Fruit fly (Drosophila melanogaster) whole organism, embryonic: ENCODE results near the gene CG17187.
A peak's percentile ranks its signal among the peaks of the same experiment; 100 is the strongest.

Experiments used
- ATbp ChIP-seq: fragments of 200-800 bp; sonication (Bioruptor generic); optimal IDR thresholded peaks from 2 replicates; lab custom pipeline; 2017; ENCODE audit warnings: missing biosample characterization, mild to moderate bottlenecking, missing genetic modification characterization, missing genetic modification reagents
- Ada2b ChIP-seq: fragments of 200-800 bp; sonication (Bioruptor generic); IDR thresholded peaks from 2 replicates; pipeline ENCODE4 v1.3.6; 2022; ENCODE audit warnings: missing biosample characterization, missing genetic modification characterization
- Antp ChIP-seq: fragments of 200-800 bp; sonication (Bioruptor generic); optimal IDR thresholded peaks from 3 replicates; lab custom pipeline; 2016; ENCODE audit warnings: missing biosample characterization, missing genetic modification characterization
- Asciz ChIP-seq: fragments of 200-800 bp; sonication (Bioruptor generic); optimal IDR thresholded peaks from 2 replicates; lab custom pipeline; 2017; ENCODE audit warnings: missing biosample characterization, mild to moderate bottlenecking, missing genetic modification characterization, missing genetic modification reagents
- Atf-2 ChIP-seq: fragments of 200-800 bp; sonication (Bioruptor generic); optimal IDR thresholded peaks from 2 replicates; lab custom pipeline; 2016; ENCODE audit warnings: missing biosample characterization, missing genetic modification characterization
- Atf6 ChIP-seq: fragments of 200-800 bp; sonication (Bioruptor generic); IDR thresholded peaks from 2 replicates; pipeline ENCODE4 v1.3.6; 2022; ENCODE audit warnings: missing biosample characterization, missing genetic modification characterization
- BEAF-32 ChIP-seq: fragments of 200-800 bp; sonication (Bioruptor generic); optimal IDR thresholded peaks from 3 replicates; lab custom pipeline; 2017; ENCODE audit warnings: missing biosample characterization, missing genetic modification characterization, mild to moderate bottlenecking, moderate library complexity, missing genetic modification reagents
- BtbVII ChIP-seq: fragments of 200-800 bp; sonication (Bioruptor generic); optimal IDR thresholded peaks from 3 replicates; lab custom pipeline; 2017; ENCODE audit warnings: missing biosample characterization, mild to moderate bottlenecking, missing genetic modification characterization
- CG11456 ChIP-seq: fragments of 200-800 bp; sonication (Bioruptor generic); IDR thresholded peaks from 3 replicates; pipeline ENCODE4 v1.3.6; 2022; ENCODE audit warnings: missing biosample characterization, missing genetic modification characterization
- CG13287 ChIP-seq: fragments of 200-800 bp; sonication (Bioruptor generic); IDR thresholded peaks from 2 replicates; pipeline ENCODE4 v1.3.6; 2022; ENCODE audit warnings: missing biosample characterization, missing genetic modification characterization; ENCODE audit not compliant: partially characterized antibody
- CG15696 ChIP-seq: fragments of 200-800 bp; sonication (Bioruptor generic); optimal IDR thresholded peaks from 2 replicates; lab custom pipeline; 2019; ENCODE audit warnings: missing biosample characterization, mild to moderate bottlenecking, missing genetic modification characterization, moderate library complexity
- CG16815 ChIP-seq: fragments of 200-800 bp; sonication (Bioruptor generic); optimal IDR thresholded peaks from 3 replicates; lab custom pipeline; 2017; ENCODE audit warnings: missing biosample characterization, mild to moderate bottlenecking, missing genetic modification characterization
- CG17328 ChIP-seq: fragments of 200-800 bp; sonication (Bioruptor generic); IDR thresholded peaks from 2 replicates; pipeline ENCODE4 v1.3.6; 2022; ENCODE audit warnings: missing biosample characterization, missing genetic modification characterization
- CG18011 ChIP-seq: fragments of 200-800 bp; sonication (Bioruptor generic); optimal IDR thresholded peaks from 2 replicates; lab custom pipeline; 2017; ENCODE audit warnings: missing biosample characterization, missing genetic modification characterization, mild to moderate bottlenecking, moderate library complexity, missing genotype
- CG3065 ChIP-seq: fragments of 200-800 bp; sonication (Bioruptor generic); optimal IDR thresholded peaks from 2 replicates; lab custom pipeline; 2016; ENCODE audit warnings: missing biosample characterization, missing genetic modification characterization
- CG31441 ChIP-seq: fragments of 200-800 bp; sonication (Bioruptor generic); IDR thresholded peaks from 2 replicates; pipeline ENCODE4 v1.3.6; 2022; ENCODE audit warnings: missing biosample characterization, missing genetic modification characterization
- CG32772 ChIP-seq: fragments of 200-800 bp; sonication (Bioruptor generic); IDR thresholded peaks from 2 replicates; pipeline ENCODE4 v1.3.6; 2022; ENCODE audit warnings: missing biosample characterization, missing genetic modification characterization
- CG34376 ChIP-seq: fragments of 200-800 bp; sonication (Bioruptor generic); optimal IDR thresholded peaks from 2 replicates; lab custom pipeline; 2018; ENCODE audit warnings: missing biosample characterization, mild to moderate bottlenecking, missing genetic modification characterization
- CG42726 ChIP-seq: fragments of 200-800 bp; sonication (Bioruptor generic); IDR thresholded peaks from 2 replicates; pipeline ENCODE4 v1.3.6; 2022; ENCODE audit warnings: missing biosample characterization, missing genetic modification characterization; ENCODE audit not compliant: partially characterized antibody
- CG4854 ChIP-seq: fragments of 200-800 bp; sonication (Bioruptor generic); optimal IDR thresholded peaks from 2 replicates; lab custom pipeline; 2016; ENCODE audit warnings: missing biosample characterization, missing genetic modification characterization, inconsistent platforms
- CG6813 ChIP-seq: fragments of 200-800 bp; sonication (Bioruptor generic); optimal IDR thresholded peaks from 2 replicates; lab custom pipeline; 2017; ENCODE audit warnings: missing biosample characterization, missing genetic modification characterization, mild to moderate bottlenecking, moderate library complexity, missing genetic modification reagents
- CG7372 ChIP-seq: fragments of 200-800 bp; sonication (Bioruptor generic); IDR thresholded peaks from 2 replicates; pipeline ENCODE4 v1.3.6; 2022; ENCODE audit warnings: missing biosample characterization, missing genetic modification characterization
- CG7839 ChIP-seq: fragments of 200-800 bp; sonication (Bioruptor generic); optimal IDR thresholded peaks from 3 replicates; lab custom pipeline; 2018; ENCODE audit warnings: missing biosample characterization, mild to moderate bottlenecking, missing genetic modification characterization, moderate library complexity
- CG8281 ChIP-seq: fragments of 200-800 bp; sonication (Bioruptor generic); optimal IDR thresholded peaks from 2 replicates; lab custom pipeline; 2018; ENCODE audit warnings: missing biosample characterization, mild to moderate bottlenecking, missing genetic modification characterization, moderate library complexity
- CG9932 ChIP-seq: fragments of 200-800 bp; sonication (Bioruptor generic); IDR thresholded peaks from 2 replicates; pipeline ENCODE4 v1.3.6; 2022; ENCODE audit warnings: missing biosample characterization, missing genetic modification characterization
- Doc3 ChIP-seq: fragments of 200-800 bp; sonication (Bioruptor generic); IDR thresholded peaks from 3 replicates; pipeline ENCODE4 v1.3.6; 2022; ENCODE audit warnings: missing biosample characterization, missing genetic modification characterization; ENCODE audit not compliant: partially characterized antibody
- Ets65A ChIP-seq: fragments of 200-800 bp; sonication (Bioruptor generic); peaks from one replicate; lab custom pipeline; 2016; ENCODE audit warnings: missing biosample characterization, missing genetic modification characterization
- Fer1 ChIP-seq: fragments of 200-800 bp; sonication (Bioruptor generic); optimal IDR thresholded peaks from 2 replicates; lab custom pipeline; 2017; ENCODE audit warnings: missing biosample characterization, mild to moderate bottlenecking, missing genetic modification characterization
- Gsc ChIP-seq: fragments of 200-800 bp; sonication (Bioruptor generic); IDR thresholded peaks from 2 replicates; pipeline ENCODE4 v1.3.6; 2022; ENCODE audit warnings: missing biosample characterization, missing genetic modification characterization
- H15 ChIP-seq: fragments of 200-800 bp; sonication (Bioruptor generic); IDR thresholded peaks from 3 replicates; pipeline ENCODE4 v1.3.6; 2022; ENCODE audit warnings: missing biosample characterization, missing genetic modification characterization
- Hsf ChIP-seq: fragments of 200-800 bp; sonication (Bioruptor generic); optimal IDR thresholded peaks from 3 replicates; lab custom pipeline; 2016; ENCODE audit warnings: missing biosample characterization, missing genetic modification characterization
- Poxn ChIP-seq: fragments of 200-800 bp; sonication (Bioruptor generic); IDR thresholded peaks from 2 replicates; pipeline ENCODE4 v1.3.6; 2022; ENCODE audit warnings: missing biosample characterization, missing genetic modification characterization
- Side ChIP-seq: fragments of 200-800 bp; sonication (Bioruptor generic); optimal IDR thresholded peaks from 2 replicates; lab custom pipeline; 2016; ENCODE audit warnings: missing biosample characterization, missing genetic modification characterization
- Sin3A ChIP-seq: fragments of >200 bp; optimal IDR thresholded peaks from 2 replicates; lab custom pipeline; 2018
- ac ChIP-seq: fragments of 200-800 bp; sonication (Bioruptor generic); optimal IDR thresholded peaks from 3 replicates; lab custom pipeline; 2017; ENCODE audit warnings: missing biosample characterization, mild to moderate bottlenecking, missing genetic modification characterization
- ewg ChIP-seq: fragments of 200-800 bp; sonication (Bioruptor generic); optimal IDR thresholded peaks from 3 replicates; lab custom pipeline; 2017; ENCODE audit warnings: mild to moderate bottlenecking, missing biosample characterization, missing genetic modification reagents, missing genetic modification characterization
- hb ChIP-seq: fragments of 200-800 bp; sonication (Bioruptor generic); IDR thresholded peaks from 3 replicates; pipeline ENCODE4 v1.3.6; 2022; ENCODE audit warnings: missing biosample characterization, missing genetic modification characterization; ENCODE audit not compliant: partially characterized antibody
- her ChIP-seq: fragments of 200-800 bp; sonication (Bioruptor generic); optimal IDR thresholded peaks from 2 replicates; lab custom pipeline; 2016; ENCODE audit warnings: missing biosample characterization, missing genetic modification characterization
- nerfin-1 ChIP-seq: fragments of 200-800 bp; sonication (Bioruptor generic); optimal IDR thresholded peaks from 3 replicates; lab custom pipeline; 2019; ENCODE audit warnings: missing biosample characterization, mild to moderate bottlenecking, missing genetic modification characterization, moderate library complexity
- odd ChIP-seq: fragments of 200-800 bp; sonication (Bioruptor generic); optimal IDR thresholded peaks from 2 replicates; lab custom pipeline; 2017; ENCODE audit warnings: missing biosample characterization, mild to moderate bottlenecking, missing genetic modification characterization
- otp ChIP-seq: fragments of 200-800 bp; sonication (Bioruptor generic); IDR thresholded peaks from 3 replicates; pipeline ENCODE4, ENCODE4 v1.3.6; 2022; ENCODE audit warnings: missing biosample characterization, missing genetic modification characterization
- pum ChIP-seq: fragments of 200-800 bp; sonication (Bioruptor generic); optimal IDR thresholded peaks from 2 replicates; lab custom pipeline; 2016; ENCODE audit warnings: missing biosample characterization, missing genetic modification characterization
- run ChIP-seq: fragments of 200-800 bp; sonication (Bioruptor generic); optimal IDR thresholded peaks from 3 replicates; lab custom pipeline; 2018; ENCODE audit warnings: missing biosample characterization, mild to moderate bottlenecking, missing genetic modification characterization
- sc ChIP-seq, 3 experiments: fragments of >200 bp in 2 of 3; fragments of 200-800 bp in 1 of 3; sonication (Bioruptor generic) in 1 of 3; optimal IDR thresholded peaks; 2 replicates in 2 of 3; 3 replicates in 1 of 3; lab custom pipeline; 2017; ENCODE audit warnings: mild to moderate bottlenecking in 1 of 3, missing biosample characterization in 1 of 3, missing genetic modification characterization in 1 of 3, missing genetic modification reagents in 1 of 3
- sr ChIP-seq: fragments of 200-800 bp; sonication (Bioruptor generic); IDR thresholded peaks from 3 replicates; pipeline ENCODE4 v1.3.6; 2022; ENCODE audit warnings: missing biosample characterization, missing genetic modification characterization
- tin ChIP-seq: fragments of 200-800 bp; sonication (Bioruptor generic); optimal IDR thresholded peaks from 3 replicates; lab custom pipeline; 2016; ENCODE audit warnings: missing biosample characterization, missing genetic modification characterization
- tio ChIP-seq: fragments of 200-800 bp; sonication (Bioruptor generic); optimal IDR thresholded peaks from 2 replicates; lab custom pipeline; 2017; ENCODE audit warnings: missing biosample characterization, missing genetic modification characterization, inconsistent platforms
- trem ChIP-seq: fragments of 200-800 bp; optimal IDR thresholded peaks from 3 replicates; lab custom pipeline; 2019; ENCODE audit warnings: missing biosample characterization, mild to moderate bottlenecking, missing genetic modification characterization, moderate library complexity
- ttk ChIP-seq: fragments of 200-800 bp; sonication (Bioruptor generic); IDR thresholded peaks from 2 replicates; pipeline ENCODE4 v2.1.2; 2022; ENCODE audit warnings: missing biosample characterization, missing genetic modification characterization
- usp ChIP-seq: fragments of >200 bp; optimal IDR thresholded peaks from 2 replicates; lab custom pipeline; 2017; ENCODE audit warnings: missing biosample characterization, missing genetic modification characterization
- zen ChIP-seq: fragments of 200-800 bp; sonication (Bioruptor generic); optimal IDR thresholded peaks from 3 replicates; lab custom pipeline; 2018; ENCODE audit warnings: missing biosample characterization, mild to moderate bottlenecking, missing genetic modification characterization, moderate library complexity

CG17187 gene

dm6 chr3R:11269013-11269412 is 37.3 kb upstream of the CG17187 start (continued):
- peak; percentile 75 for TF ChIP-seq BtbVII (GFP tag; lab: Kevin White, UChicago)
- no peak for TF ChIP-seq her (GFP tag; lab: Kevin White, UChicago)
- no peak for TF ChIP-seq Gsc (GFP tag; lab: Robert Waterston, UW)
- peak; percentile 56; the same call in 1 of the 2 replicates for TF ChIP-seq Ada2b (GFP tag; lab: Robert Waterston, UW)
- no peak for TF ChIP-seq usp (GFP tag; lab: Kevin White, UChicago)
- TF ChIP-seq ttk (GFP tag; lab: Robert Waterston, UW), result no peak
- no peak for TF ChIP-seq run (tag; lab: Kevin White, UChicago)
- peak; percentile 64 for TF ChIP-seq otp
- TF ChIP-seq CG8281 (tag; lab: Kevin White, UChicago), result peak; percentile 48
- no peak for TF ChIP-seq Ets65A (GFP tag; lab: Kevin White, UChicago)
- TF ChIP-seq CG3065 (GFP tag; lab: Kevin White, UChicago), result peak; percentile 44
- no peak for TF ChIP-seq CG13287 (GFP tag; lab: Robert Waterston, UW)
- peak; percentile 82 for TF ChIP-seq zen (tag; lab: Kevin White, UChicago)
- TF ChIP-seq CG32772, result no peak
- no peak for TF ChIP-seq CG34376 (GFP tag; lab: Kevin White, UChicago)
- TF ChIP-seq CG7839 (tag; lab: Kevin White, UChicago), result no peak
- TF ChIP-seq Atf-2 (GFP tag; lab: Kevin White, UChicago), result peak; percentile 47
- peak; percentile 65 for TF ChIP-seq ewg (GFP tag; lab: Kevin White, UChicago)
- no peak for TF ChIP-seq Sin3A (lab: Kevin White, UChicago)
- peak; percentile 54 for TF ChIP-seq Antp (GFP tag; lab: Kevin White, UChicago)
- TF ChIP-seq CG31441 (GFP tag; lab: Robert Waterston, UW), result no peak; the same call in 1 of the 2 replicates
- no peak for TF ChIP-seq hb (GFP tag; lab: Robert Waterston, UW)
- TF ChIP-seq Doc3 (GFP tag; lab: Robert Waterston, UW), result no peak
- TF ChIP-seq sc (optimal IDR thresholded peaks at IDR 0.05; lab: Kevin White, UChicago), result no peak
- peak; percentile 73 for TF ChIP-seq sc (GFP tag; optimal IDR thresholded peaks at IDR 0.05; lab: Kevin White, UChicago)
- no peak for TF ChIP-seq Side
- TF ChIP-seq Fer1 (GFP tag; lab: Kevin White, UChicago), result no peak
- TF ChIP-seq CG18011 (GFP tag; lab: Kevin White, UChicago), result no peak
- peak; percentile 86 for TF ChIP-seq ac (GFP tag; lab: Kevin White, UChicago)
- peak; percentile 37 for TF ChIP-seq CG16815 (GFP tag; lab: Kevin White, UChicago)
- peak; percentile 79 for TF ChIP-seq odd
- peak; percentile 82 for TF ChIP-seq CG6813 (GFP tag; lab: Kevin White, UChicago)
- peak; percentile 50 for TF ChIP-seq pum (GFP tag; lab: Kevin White, UChicago)
- TF ChIP-seq nerfin-1 (tag; lab: Kevin White, UChicago), result no peak
- no peak for TF ChIP-seq CG42726 (GFP tag; lab: Robert Waterston, UW)
- TF ChIP-seq tio (GFP tag; lab: Kevin White, UChicago), result peak; percentile 47
- peak; percentile 72 for TF ChIP-seq Hsf (GFP tag; lab: Kevin White, UChicago)
- TF ChIP-seq CG9932 (GFP tag; lab: Robert Waterston, UW), result no peak
- peak; percentile 81 for TF ChIP-seq CG15696 (tag; lab: Kevin White, UChicago)
- TF ChIP-seq Poxn (GFP tag; lab: Robert Waterston, UW), result no peak
- TF ChIP-seq Atf6 (GFP tag; lab: Robert Waterston, UW), result no peak
- TF ChIP-seq Asciz (GFP tag; lab: Kevin White, UChicago), result peak; percentile 77
- TF ChIP-seq trem, result peak; percentile 87
- peak; percentile 60 for TF ChIP-seq H15 (GFP tag; lab: Robert Waterston, UW)
- no peak for TF ChIP-seq CG7372
- TF ChIP-seq ATbp (GFP tag; lab: Kevin White, UChicago), result peak; percentile 68
- no peak for TF ChIP-seq CG4854 (GFP tag; lab: Kevin White, UChicago)
- no peak for TF ChIP-seq sr (GFP tag; lab: Robert Waterston, UW)
- TF ChIP-seq tin (GFP tag; lab: Kevin White, UChicago), result peak; percentile 71
- TF ChIP-seq BEAF-32 (GFP tag; lab: Kevin White, UChicago), result no peak
- TF ChIP-seq CG17328 (GFP tag; lab: Robert Waterston, UW), result peak; percentile 73
- 0 out of 3 replicates have a peak, but pooled peaks have one; percentile 27 for TF ChIP-seq CG11456 (GFP tag; lab: Robert Waterston, UW)
